Worm (Caenorhabditis elegans) whole organism, L1 larva: ENCODE measurements around the gene pygl-1.

Source experiments
- C04F5.9 ChIP-seq: sonication (generic microtip); optimal IDR thresholded peaks from 2 replicates; lab custom pipeline; 2016; ENCODE audit warnings: missing genetic modification characterization, missing compliant biosample characterization
- C16A3.4 ChIP-seq: fragments of 150-350 bp; optimal IDR thresholded peaks from 2 replicates; lab custom pipeline; 2014; ENCODE audit warnings: missing biosample characterization, missing genetic modification characterization
- F16B12.6 ChIP-seq: fragments of 150-350 bp; optimal IDR thresholded peaks from 2 replicates; lab custom pipeline; 2014; ENCODE audit warnings: missing biosample characterization, missing genetic modification characterization
- aly-2 ChIP-seq: fragments of 150-350 bp; optimal IDR thresholded peaks from 2 replicates; lab custom pipeline; 2014; ENCODE audit warnings: missing biosample characterization, missing genetic modification characterization
- ama-1 ChIP-seq: fragments of 150-350 bp; optimal IDR thresholded peaks from 2 replicates; lab custom pipeline; 2014
- blmp-1 ChIP-seq: fragments of 150-350 bp; optimal IDR thresholded peaks from 2 replicates; lab custom pipeline; 2014; ENCODE audit warnings: missing biosample characterization, missing genetic modification characterization
- ceh-63 ChIP-seq: fragments of 200-800 bp; sonication (Bioruptor generic); optimal IDR thresholded peaks from 2 replicates; lab custom pipeline; 2018; ENCODE audit warnings: mild to moderate bottlenecking, missing genetic modification characterization, missing compliant biosample characterization
- ceh-8 ChIP-seq: fragments of 200-800 bp; sonication (Bioruptor generic); optimal IDR thresholded peaks from 2 replicates; lab custom pipeline; 2018; ENCODE audit warnings: mild to moderate bottlenecking, missing genetic modification characterization, moderate library complexity, missing compliant biosample characterization
- ces-1 ChIP-seq: fragments of 150-350 bp; optimal IDR thresholded peaks from 2 replicates; lab custom pipeline; 2014; ENCODE audit warnings: missing biosample characterization, missing genetic modification reagents, missing genetic modification characterization
- dpl-1 ChIP-seq, 3 experiments: fragments of 150-350 bp in 2 of 3; sonication (generic microtip) in 1 of 3; optimal IDR thresholded peaks; 2 replicates each; lab custom pipeline; 2014 to 2017; ENCODE audit warnings: missing biosample characterization in 3 of 3, missing genetic modification characterization in 3 of 3, missing genetic modification reagents in 3 of 3
- dsc-1 ChIP-seq: sonication (generic microtip); optimal IDR thresholded peaks from 2 replicates; lab custom pipeline; 2016; ENCODE audit warnings: mild to moderate bottlenecking, missing genetic modification characterization, missing compliant biosample characterization
- efl-1 ChIP-seq, 4 experiments: fragments of 150-350 bp; optimal IDR thresholded peaks in 3 of 4; peaks in 1 of 4; 1 replicate in 1 of 4; 2 replicates in 3 of 4; lab custom pipeline; 2014; ENCODE audit warnings: missing biosample characterization in 2 of 4, missing genetic modification characterization in 2 of 4, missing genetic modification reagents in 2 of 4
- efl-3 ChIP-seq: fragments of 200-800 bp; sonication (Bioruptor generic); optimal IDR thresholded peaks from 2 replicates; lab custom pipeline; 2018; ENCODE audit warnings: mild to moderate bottlenecking, missing genetic modification characterization, missing compliant biosample characterization
- egl-13 ChIP-seq: sonication (generic microtip); optimal IDR thresholded peaks from 2 replicates; lab custom pipeline; 2016; ENCODE audit warnings: missing genotype, missing genetic modification reagents, missing genetic modification characterization, missing compliant biosample characterization
- egl-27 ChIP-seq, 2 experiments: fragments of 150-350 bp in 1 of 2; sonication (generic microtip); optimal IDR thresholded peaks; 3 replicates each; lab custom pipeline; 2017 to 2018; ENCODE audit warnings: missing biosample characterization in 2 of 2, missing genetic modification characterization in 2 of 2, missing genetic modification reagents in 2 of 2
- fkh-10 ChIP-seq: sonication (generic microtip); optimal IDR thresholded peaks from 2 replicates; lab custom pipeline; 2017; ENCODE audit warnings: missing biosample characterization, missing genetic modification reagents, missing genetic modification characterization
- fkh-4 ChIP-seq: sonication (generic microtip); optimal IDR thresholded peaks from 2 replicates; lab custom pipeline; 2016; ENCODE audit warnings: missing compliant biosample characterization, missing genetic modification characterization, borderline replicate concordance
- fkh-8 ChIP-seq: sonication (generic microtip); optimal IDR thresholded peaks from 2 replicates; lab custom pipeline; 2016; ENCODE audit warnings: mild to moderate bottlenecking, missing genetic modification characterization, missing compliant biosample characterization
- hlh-17 ChIP-seq: fragments of 200-800 bp; sonication (Bioruptor generic); optimal IDR thresholded peaks from 2 replicates; lab custom pipeline; 2018; ENCODE audit warnings: missing genetic modification characterization, mild to moderate bottlenecking, missing compliant biosample characterization, moderate library complexity, borderline replicate concordance
- hpl-2 ChIP-seq: fragments of 150-350 bp; optimal IDR thresholded peaks from 2 replicates; lab custom pipeline; 2014; ENCODE audit warnings: missing biosample characterization, missing genetic modification reagents, missing genetic modification characterization
- irx-1 ChIP-seq: sonication (generic microtip); optimal IDR thresholded peaks from 2 replicates; lab custom pipeline; 2016; ENCODE audit warnings: missing genetic modification characterization, missing compliant biosample characterization
- isw-1 ChIP-seq: fragments of 200-800 bp; sonication (Bioruptor generic); IDR thresholded peaks from 2 replicates; pipeline ENCODE4 v1.3.6; 2022; ENCODE audit warnings: missing genetic modification characterization, missing compliant biosample characterization
- jun-1 ChIP-seq: fragments of 150-350 bp; optimal IDR thresholded peaks from 2 replicates; lab custom pipeline; 2014; ENCODE audit warnings: missing biosample characterization, missing genetic modification reagents, missing genetic modification characterization
- lin-14 ChIP-seq: fragments of 200-800 bp; sonication (Bioruptor generic); optimal IDR thresholded peaks from 2 replicates; lab custom pipeline; 2018; ENCODE audit warnings: mild to moderate bottlenecking, missing genetic modification characterization, moderate library complexity, missing compliant biosample characterization
- lin-35 ChIP-seq, 2 experiments: fragments of 150-350 bp; optimal IDR thresholded peaks; 2 replicates each; lab custom pipeline; 2014; ENCODE audit warnings: missing biosample characterization in 2 of 2, missing genetic modification characterization in 2 of 2, missing genetic modification reagents in 2 of 2
- lir-3 ChIP-seq: sonication (generic microtip); optimal IDR thresholded peaks from 2 replicates; lab custom pipeline; 2016; ENCODE audit warnings: mild to moderate bottlenecking, missing genetic modification characterization, moderate library complexity, missing compliant biosample characterization; ENCODE audit not compliant: poor library complexity
- mab-9 ChIP-seq: fragments of 200-800 bp; sonication (Bioruptor generic); IDR thresholded peaks from 2 replicates; pipeline ENCODE4 v1.3.6; 2022; ENCODE audit warnings: missing genetic modification reagents, missing genetic modification characterization, missing compliant biosample characterization
- mdl-1 ChIP-seq, 2 experiments: fragments of 150-350 bp; optimal IDR thresholded peaks; 2 replicates each; lab custom pipeline; 2014 to 2017; ENCODE audit warnings: missing biosample characterization in 2 of 2, missing genetic modification characterization in 2 of 2, inconsistent platforms in 1 of 2
- nhr-11 ChIP-seq: fragments of 150-350 bp; optimal IDR thresholded peaks from 2 replicates; lab custom pipeline; 2014; ENCODE audit warnings: missing biosample characterization, missing genetic modification characterization
- nhr-47 ChIP-seq: sonication (generic microtip); optimal IDR thresholded peaks from 2 replicates; lab custom pipeline; 2016; ENCODE audit warnings: mild to moderate bottlenecking, missing genetic modification characterization, moderate library complexity, missing compliant biosample characterization
- nhr-71 ChIP-seq: sonication (generic microtip); optimal IDR thresholded peaks from 2 replicates; lab custom pipeline; 2016; ENCODE audit warnings: mild to moderate bottlenecking, missing genetic modification characterization, moderate library complexity, missing compliant biosample characterization
- nhr-76 ChIP-seq: sonication (generic microtip); optimal IDR thresholded peaks from 2 replicates; lab custom pipeline; 2017; ENCODE audit warnings: missing biosample characterization, missing genetic modification characterization
- nhr-77 ChIP-seq: fragments of 150-350 bp; optimal IDR thresholded peaks from 2 replicates; lab custom pipeline; 2014; ENCODE audit warnings: missing biosample characterization, missing genetic modification characterization
- pqm-1 ChIP-seq: sonication (generic microtip); optimal IDR thresholded peaks from 3 replicates; lab custom pipeline; 2017; ENCODE audit warnings: missing biosample characterization, missing genetic modification characterization
- rnt-1 ChIP-seq: sonication (generic microtip); optimal IDR thresholded peaks from 2 replicates; lab custom pipeline; 2016; ENCODE audit warnings: mild to moderate bottlenecking, missing genetic modification characterization, moderate library complexity, missing compliant biosample characterization
- snpc-4 ChIP-seq: fragments of 150-350 bp; optimal IDR thresholded peaks from 2 replicates; lab custom pipeline; 2014; ENCODE audit warnings: missing biosample characterization, missing genetic modification characterization
- snu-23 ChIP-seq: sonication (generic microtip); optimal IDR thresholded peaks from 2 replicates; lab custom pipeline; 2016; ENCODE audit warnings: missing genetic modification characterization, missing compliant biosample characterization
- sptf-1 ChIP-seq: fragments of 150-350 bp; optimal IDR thresholded peaks from 2 replicates; lab custom pipeline; 2014; ENCODE audit warnings: missing biosample characterization, missing genetic modification characterization
- tbx-2 ChIP-seq: sonication (generic microtip); optimal IDR thresholded peaks from 2 replicates; lab custom pipeline; 2016; ENCODE audit warnings: missing genetic modification characterization, missing compliant biosample characterization
- unc-30 ChIP-seq: sonication (generic microtip); optimal IDR thresholded peaks from 2 replicates; lab custom pipeline; 2017; ENCODE audit warnings: missing biosample characterization, missing genetic modification characterization
- unc-62 ChIP-seq: fragments of 150-350 bp; optimal IDR thresholded peaks from 2 replicates; lab custom pipeline; 2014; ENCODE audit warnings: missing biosample characterization, missing genetic modification reagents, missing genetic modification characterization
- xbp-1 ChIP-seq: sonication (generic microtip); optimal IDR thresholded peaks from 2 replicates; lab custom pipeline; 2016; ENCODE audit warnings: missing genetic modification characterization, missing compliant biosample characterization
- ztf-4 ChIP-seq: fragments of 150-350 bp; optimal IDR thresholded peaks from 2 replicates; lab custom pipeline; 2014; ENCODE audit warnings: missing biosample characterization, missing genetic modification characterization

pygl-1 gene

ce11 chrV:3541117-3541516 lies 37.7 kb upstream of the pygl-1 start, which contains the start of gene srbc-67:
TSS of gene srbc-67 (minus strand) at chrV:3541217.
- TF ChIP-seq dsc-1 (tag; lab: Kevin White, UChicago): no peak
- no peak for TF ChIP-seq xbp-1 (tag; lab: Kevin White, UChicago)
- TF ChIP-seq irx-1: no peak
- no peak for TF ChIP-seq nhr-47 (tag; lab: Kevin White, UChicago)
- no peak for TF ChIP-seq snu-23 (GFP tag; lab: Kevin White, UChicago)
- no peak for TF ChIP-seq nhr-76 (tag; lab: Kevin White, UChicago)
- TF ChIP-seq ama-1 (lab: Kevin White, UChicago): no peak
- no peak for TF ChIP-seq efl-1 (optimal IDR thresholded peaks at IDR 0.05; lab: Kevin White, UChicago)
- TF ChIP-seq efl-1 (GFP tag; optimal IDR thresholded peaks at IDR 0.05 in 1 of 2; lab: Kevin White, UChicago): no peak
- no peak for TF ChIP-seq egl-13

ce11 chrV:3543344-3543743 lies 35.5 kb upstream of the pygl-1 start, which contains the start of gene nhr-222:
TSS of gene nhr-222 (minus strand) at chrV:3543444.
- no peak for TF ChIP-seq jun-1
- no peak for TF ChIP-seq C04F5.9
- no peak for TF ChIP-seq nhr-77 (tag; lab: Kevin White, UChicago)
- no peak for TF ChIP-seq ceh-8
- no peak for TF ChIP-seq fkh-8 (tag; lab: Kevin White, UChicago)
- no peak for TF ChIP-seq unc-62 (GFP tag; lab: Kevin White, UChicago)
- no peak for TF ChIP-seq snu-23 (GFP tag; lab: Kevin White, UChicago)
- TF ChIP-seq ztf-4 (tag; lab: Kevin White, UChicago): no peak
- TF ChIP-seq unc-30 (tag; lab: Kevin White, UChicago): no peak
- no peak for TF ChIP-seq efl-3 (GFP tag; lab: Kevin White, UChicago)
- TF ChIP-seq F16B12.6 (tag; lab: Kevin White, UChicago): no peak
- no peak for TF ChIP-seq dpl-1 (GFP tag; optimal IDR thresholded peaks at IDR 0.05; lab: Kevin White, UChicago)
- TF ChIP-seq nhr-76 (tag; lab: Kevin White, UChicago): no peak
- TF ChIP-seq hlh-17 (GFP tag; lab: Kevin White, UChicago): no peak
- no peak for TF ChIP-seq blmp-1

DNA sequence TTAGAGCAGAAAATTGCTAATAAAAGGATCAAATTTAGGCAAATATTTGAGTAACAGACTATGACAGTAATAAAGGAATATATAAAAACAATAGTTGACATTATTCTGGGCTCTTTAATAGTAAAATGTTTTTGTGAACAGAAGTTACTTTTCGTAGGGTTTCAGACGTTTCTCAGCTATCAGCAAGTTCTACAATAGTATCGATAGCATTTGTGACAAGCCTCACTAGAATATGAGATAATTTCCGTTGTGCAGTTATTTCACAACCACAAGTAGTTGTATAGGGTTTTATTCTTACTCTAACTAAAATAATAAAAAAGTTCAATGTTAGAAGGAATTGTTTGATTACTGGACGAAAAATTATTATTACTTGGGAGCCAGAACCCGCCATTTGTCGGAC lies 32.3 kb upstream of the pygl-1 start, which contains the start of gene srbc-68:
Gene srbc-68, minus strand, starts transcription at position 101 of the 400 bp plus-strand sequence.
- no peak for TF ChIP-seq ceh-63 (GFP tag; lab: Kevin White, UChicago)
- no peak for TF ChIP-seq snpc-4 (tag; lab: Kevin White, UChicago)
- no peak for TF ChIP-seq ztf-4 (tag; lab: Kevin White, UChicago)
- no peak for TF ChIP-seq ama-1 (lab: Kevin White, UChicago)
- TF ChIP-seq rnt-1 (tag; lab: Kevin White, UChicago): no peak
- TF ChIP-seq egl-13: no peak
- no peak for TF ChIP-seq fkh-10 (GFP tag; lab: Kevin White, UChicago)
- no peak for TF ChIP-seq nhr-71
- no peak for TF ChIP-seq aly-2 (tag; lab: Kevin White, UChicago)
- TF ChIP-seq nhr-77 (tag; lab: Kevin White, UChicago): no peak
- no peak for TF ChIP-seq nhr-11 (tag; lab: Kevin White, UChicago)
- no peak for TF ChIP-seq isw-1 (GFP tag; lab: Robert Waterston, UW)
- TF ChIP-seq ces-1 (GFP tag; lab: Kevin White, UChicago): no peak

ce11 chrV:3548798-3549197 lies 30.0 kb upstream of the pygl-1 start, which contains the start of gene srw-130:
TSS of gene srw-130 (minus strand) at chrV:3548898.
- TF ChIP-seq fkh-8 (tag; lab: Kevin White, UChicago) (no peak), lin-35 (GFP tag; optimal IDR thresholded peaks at IDR 0.05; lab: Kevin White, UChicago) (no peak), sptf-1 (no peak), nhr-71 (no peak), ama-1 (lab: Kevin White, UChicago) (no peak), efl-1 (optimal IDR thresholded peaks at IDR 0.05; lab: Kevin White, UChicago) (no peak), efl-1 (GFP tag; optimal IDR thresholded peaks at IDR 0.05 in 1 of 2; lab: Kevin White, UChicago) (no peak), ztf-4 (tag; lab: Kevin White, UChicago) (no peak), mdl-1 (tag; optimal IDR thresholded peaks at IDR 0.05; lab: Kevin White, UChicago) (no peak), lin-14 (GFP tag; lab: Kevin White, UChicago) (no peak), ceh-8 (no peak), mab-9 (GFP tag; lab: Robert Waterston, UW) (no peak), egl-27 (tag; optimal IDR thresholded peaks at IDR 0.05; lab: Kevin White, UChicago) (no peak), C16A3.4 (tag; lab: Kevin White, UChicago) (no peak), pqm-1 (tag; lab: Kevin White, UChicago) (no peak), tbx-2 (tag; lab: Kevin White, UChicago) (no peak), fkh-4 (tag; lab: Kevin White, UChicago) (no peak), hpl-2 (no peak), nhr-47 (tag; lab: Kevin White, UChicago) (no peak), lir-3 (tag; lab: Kevin White, UChicago) (no peak)
